Fruit fly (Drosophila melanogaster) whole organism, embryonic: Measurements from ENCODE around the gene SelT.

Experiments used
- CG6854 ChIP-seq: fragments of 200-800 bp; sonication (Bioruptor generic); optimal IDR thresholded peaks from 3 replicates; lab custom pipeline; 2017; ENCODE audit warnings: missing biosample characterization, mild to moderate bottlenecking, missing genetic modification characterization
- CG7786 ChIP-seq: fragments of 200-800 bp; sonication (Bioruptor generic); optimal IDR thresholded peaks from 2 replicates; lab custom pipeline; 2016; ENCODE audit warnings: missing biosample characterization, missing genetic modification characterization
- PHDP ChIP-seq: fragments of 200-800 bp; sonication (Bioruptor generic); optimal IDR thresholded peaks from 3 replicates; lab custom pipeline; 2018; ENCODE audit warnings: missing biosample characterization, mild to moderate bottlenecking, missing genetic modification characterization, moderate library complexity
- Ptx1 ChIP-seq: fragments of 200-800 bp; sonication (Bioruptor generic); IDR thresholded peaks from 2 replicates; pipeline ENCODE4 v1.3.6; 2022; ENCODE audit warnings: missing biosample characterization, missing genetic modification characterization
- fd64A ChIP-seq: fragments of 200-800 bp; sonication (Bioruptor generic); optimal IDR thresholded peaks from 3 replicates; lab custom pipeline; 2018; ENCODE audit warnings: missing biosample characterization, mild to moderate bottlenecking, missing genetic modification characterization
- pita ChIP-seq: fragments of 200-800 bp; sonication (Bioruptor generic); optimal IDR thresholded peaks from 2 replicates; lab custom pipeline; 2017; ENCODE audit warnings: missing biosample characterization, mild to moderate bottlenecking, missing genetic modification characterization
- stc ChIP-seq: fragments of 200-800 bp; sonication (Bioruptor generic); IDR thresholded peaks from 2 replicates; pipeline ENCODE4 v1.3.6; 2022; ENCODE audit warnings: missing biosample characterization, missing genetic modification characterization
- unpg ChIP-seq: fragments of 200-800 bp; sonication (Bioruptor generic); optimal IDR thresholded peaks from 3 replicates; lab custom pipeline; 2018; ENCODE audit warnings: missing biosample characterization, mild to moderate bottlenecking, missing genetic modification characterization, moderate library complexity

DNA sequence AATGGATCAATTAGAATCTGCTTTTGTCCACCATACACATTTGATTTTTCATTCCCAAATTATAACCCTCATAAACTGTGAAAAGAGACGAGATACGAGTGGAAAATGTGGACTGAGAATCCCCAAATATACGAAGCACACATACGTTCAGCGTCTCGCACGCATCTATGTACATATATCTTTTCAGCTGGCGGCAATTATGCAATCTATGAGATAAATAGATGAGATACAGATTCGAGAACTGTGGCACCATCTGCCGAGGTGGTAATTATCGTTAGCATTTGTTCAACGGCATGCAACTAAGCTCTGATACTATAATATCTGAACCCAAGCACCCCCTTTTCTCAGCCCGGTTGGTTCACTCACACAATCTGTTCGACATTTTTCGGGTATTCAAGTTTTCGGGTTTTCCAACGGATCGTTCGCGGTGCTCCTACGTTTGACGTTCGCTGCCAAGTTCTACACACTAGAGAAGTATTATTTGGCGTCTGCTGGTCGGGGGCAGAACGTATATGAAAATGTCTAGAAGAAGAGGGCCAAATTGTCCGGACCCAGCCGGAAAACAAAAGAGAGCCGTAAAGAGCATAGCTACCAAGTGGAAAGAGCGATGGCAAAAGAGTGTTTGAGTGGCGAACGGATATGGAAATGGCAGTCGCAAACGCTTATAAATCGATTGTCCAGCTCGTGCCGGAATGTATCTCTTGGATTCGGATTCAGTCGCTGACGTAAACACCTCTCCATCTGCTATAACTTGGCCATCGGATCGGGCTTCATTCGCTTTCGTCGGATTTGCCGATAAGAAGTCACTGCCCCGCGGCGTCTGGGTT, 15.5 kb upstream of the SelT start:
- TF ChIP-seq unpg (GFP tag; lab: Kevin White, UChicago) (no peak), CG6854 (GFP tag; lab: Kevin White, UChicago) (no peak), PHDP (no peak), pita (no peak), stc (GFP tag; lab: Robert Waterston, UW) (no peak), CG7786 (GFP tag; lab: Kevin White, UChicago) (no peak), fd64A (GFP tag; lab: Kevin White, UChicago) (no peak), Ptx1 (GFP tag; lab: Robert Waterston, UW) (no peak)
